Worm (Caenorhabditis elegans): Measurements from ENCODE around the gene C46F9.5.

DNA sequence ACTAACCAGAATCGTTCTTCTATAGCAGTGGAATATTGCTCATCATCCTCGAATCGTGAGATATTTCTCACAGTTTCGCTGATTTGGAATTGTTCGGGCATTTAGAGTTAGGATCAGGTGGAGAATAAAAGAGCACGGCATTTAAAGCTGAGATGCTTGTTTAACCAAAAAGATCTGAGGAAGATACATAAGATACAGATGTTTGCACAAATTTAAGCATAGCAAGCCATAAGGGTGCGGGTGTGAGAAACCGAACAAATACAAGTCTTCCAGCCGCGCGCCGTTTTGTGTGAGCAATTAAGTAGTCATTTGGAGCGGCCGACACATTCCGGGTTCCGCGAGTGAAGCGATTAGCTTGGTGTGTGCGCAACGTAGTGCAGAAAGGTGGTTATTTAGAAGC lies 9.0 kb upstream of the C46F9.5 start, which contains the start of gene math-7:
- TF ChIP-seq tra-4 (tag; optimal IDR thresholded peaks at IDR 0.05): no peak
- TF ChIP-seq scrt-1 (GFP tag; IDR thresholded peaks at IDR 0.05): no peak
- no peak for TF ChIP-seq aly-1 (tag; optimal IDR thresholded peaks at IDR 0.05)
- TF ChIP-seq ama-1 (optimal IDR thresholded peaks at IDR 0.05): no peak
- no peak for TF ChIP-seq ets-7 (tag; optimal IDR thresholded peaks at IDR 0.05)
- TF ChIP-seq hmg-4 (GFP tag; optimal IDR thresholded peaks at IDR 0.05): no peak
- no peak for TF ChIP-seq ceh-36 (tag; optimal IDR thresholded peaks at IDR 0.05)
- no peak for TF ChIP-seq tbx-37 (GFP tag; conservative IDR thresholded peaks at IDR 0.05)
- TF ChIP-seq hmbx-1 (tag; optimal IDR thresholded peaks at IDR 0.05): no peak
- TF ChIP-seq sea-1 (GFP tag; conservative IDR thresholded peaks at IDR 0.05): no peak
- no peak for TF ChIP-seq pes-1 (GFP tag; IDR thresholded peaks at IDR 0.05)
